Worm (Caenorhabditis elegans): ENCODE data around the gene R13H9.6.
"Not testable (repeated sequence)": the region's sequence is repeated elsewhere in the genome, so short reads cannot be mapped to it uniquely, and the experiment has no call there.

Gene R13H9.6

DNA sequence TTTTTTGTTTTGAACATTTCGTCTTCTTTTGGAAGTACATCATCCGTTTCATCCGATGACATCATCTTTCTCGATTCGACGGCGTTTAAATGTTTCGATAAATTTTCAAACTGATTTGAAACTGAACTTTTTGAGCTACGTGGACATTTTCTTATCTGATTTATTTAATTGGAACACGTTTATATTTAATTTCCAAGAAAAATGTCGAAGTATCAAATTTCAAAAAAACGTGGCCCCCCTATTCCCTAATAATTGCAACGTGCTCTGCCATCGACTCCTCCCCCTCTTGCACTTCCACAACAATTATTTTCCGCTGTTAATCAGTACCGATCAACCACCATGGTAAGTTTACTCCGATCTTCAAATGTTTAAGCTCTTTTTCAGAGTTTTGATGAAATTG is at the start of gene R13H9.6, which contains the start of gene rmd-6:
R13H9.6 (minus strand) TSS at position 101 of the 400 bp plus-strand sequence.
rmd-6 (plus strand) TSS at position 305 of the 400 bp plus-strand sequence.
- TF ChIP-seq unc-62 (GFP tag; optimal IDR thresholded peaks at IDR 0.05) = not testable (repeated sequence)

DNA sequence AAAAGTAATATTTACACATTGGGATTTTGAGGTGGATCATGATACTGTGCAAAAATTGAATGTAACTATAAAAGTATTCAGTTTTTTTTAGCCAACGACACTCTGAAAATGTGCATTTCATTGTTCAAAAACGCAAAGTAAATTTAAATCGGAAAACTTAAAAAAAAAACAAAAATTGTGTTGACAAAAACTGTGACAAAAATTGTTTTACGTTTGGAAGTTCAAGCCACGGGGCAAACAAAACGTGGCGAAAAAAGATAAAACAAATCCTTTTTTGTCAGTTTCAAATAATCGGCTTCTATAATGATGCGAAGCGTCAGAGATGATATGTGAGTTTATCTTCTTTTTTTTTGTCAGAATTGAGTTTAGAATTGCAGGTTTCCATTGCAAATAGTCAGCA is 43.1 kb upstream of the R13H9.6 start, which contains the start of gene AC7.3:
AC7.3 (plus strand) TSS at position 301 of the 400 bp plus-strand sequence.
- no peak for TF ChIP-seq unc-62 (GFP tag; optimal IDR thresholded peaks at IDR 0.05)

DNA sequence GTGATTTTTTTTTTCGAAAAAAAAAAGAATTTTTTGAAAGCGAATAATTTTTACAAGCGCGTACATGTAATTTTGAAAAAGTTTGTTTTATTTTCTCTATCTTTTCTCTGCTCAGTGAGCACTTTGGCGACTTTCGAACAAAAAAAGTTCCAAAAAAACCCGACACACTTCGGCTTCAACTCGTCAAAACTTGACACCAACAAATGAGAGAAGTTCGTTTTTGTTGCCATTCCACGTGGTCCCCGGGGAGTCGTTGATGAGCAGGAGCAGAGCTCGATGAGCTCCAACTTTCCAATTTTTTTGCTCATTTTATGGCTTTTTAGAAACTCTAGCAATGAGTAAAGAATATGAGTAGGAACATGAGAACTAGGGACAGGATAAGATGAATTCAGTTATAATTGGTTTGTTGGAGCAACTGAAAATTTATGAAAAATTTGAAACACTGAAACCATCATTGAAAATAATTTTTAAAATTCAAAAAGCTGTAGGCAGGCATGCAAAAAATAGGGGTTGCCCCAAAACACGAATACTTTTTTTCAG is 42.0 kb upstream of the R13H9.6 start:
- no peak for TF ChIP-seq unc-62 (GFP tag; optimal IDR thresholded peaks at IDR 0.05)

DNA sequence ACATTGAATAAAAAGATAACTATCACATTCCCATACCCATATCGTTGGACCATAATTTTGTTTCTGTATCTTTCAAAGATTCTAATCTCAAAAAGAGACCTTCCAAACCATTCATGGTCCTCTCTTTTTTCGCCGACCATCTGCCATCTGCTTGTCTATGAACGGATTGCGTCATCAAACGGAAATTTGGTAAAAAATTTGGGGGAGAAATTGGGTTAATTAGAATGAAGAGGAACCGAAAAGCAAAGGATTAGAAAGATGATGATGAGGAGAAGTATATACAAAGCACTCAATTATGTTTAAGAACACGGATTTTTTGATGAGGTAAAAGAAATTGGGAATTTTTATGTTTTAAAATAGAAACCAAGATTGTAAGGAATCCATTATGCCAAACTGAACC is 41.5 kb upstream of the R13H9.6 start:
- TF ChIP-seq unc-62 (GFP tag; optimal IDR thresholded peaks at IDR 0.05) = no peak

DNA sequence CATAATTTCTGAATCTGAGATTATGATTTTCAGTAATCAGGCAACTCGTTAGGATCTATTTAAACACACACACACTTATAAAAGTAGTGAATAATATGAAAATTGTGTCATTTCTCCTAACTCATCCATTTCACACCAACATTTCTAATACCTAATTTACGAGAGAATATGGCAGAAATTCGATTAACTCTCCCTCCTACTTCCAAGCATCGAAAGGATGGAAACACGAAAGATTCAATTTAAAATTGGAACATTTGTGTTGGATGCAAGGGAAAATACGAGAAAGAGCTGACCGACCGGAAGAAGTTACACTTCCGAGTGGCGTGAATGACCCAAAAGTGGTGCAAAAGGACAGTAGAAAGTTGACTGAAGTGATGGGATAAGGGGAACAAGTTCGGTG is 40.5 kb upstream of the R13H9.6 start:
- TF ChIP-seq unc-62 (GFP tag; optimal IDR thresholded peaks at IDR 0.05) = no peak

DNA sequence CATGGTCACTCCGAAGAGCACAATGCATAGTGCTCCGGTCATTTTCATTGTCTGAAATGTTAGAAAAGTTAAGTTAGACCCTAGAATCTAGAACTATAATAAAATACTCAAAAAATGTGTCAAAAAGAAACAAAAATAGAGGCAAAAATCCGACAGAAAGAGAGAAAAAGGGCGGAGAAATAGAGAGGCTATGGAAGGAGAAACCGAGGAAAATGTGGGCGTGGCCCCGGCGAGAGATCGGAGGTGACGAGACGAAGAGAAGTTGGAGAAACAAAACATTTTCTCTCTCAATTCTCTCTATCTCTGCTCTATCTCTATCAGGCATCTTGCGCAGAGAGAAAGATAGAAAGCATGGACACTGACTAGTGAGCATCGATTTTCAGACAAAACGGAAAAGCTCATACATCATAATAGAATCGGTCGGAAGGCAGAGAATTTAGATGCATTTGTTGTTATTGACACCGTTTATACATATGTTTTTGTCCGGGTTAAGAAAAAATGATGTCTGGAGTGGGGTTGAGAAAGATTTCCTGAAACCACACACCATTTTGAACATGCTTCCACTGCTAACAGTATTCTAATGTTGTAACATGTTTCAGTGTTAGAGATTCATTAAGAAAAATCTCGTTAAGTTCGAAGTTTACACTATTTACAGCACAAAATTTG is 34.9 kb upstream of the R13H9.6 start, which contains the start of gene C02B10.3:
C02B10.3 (minus strand) TSS at position 51 of the 666 bp plus-strand sequence.
- TF ChIP-seq unc-62 (GFP tag; optimal IDR thresholded peaks at IDR 0.05) = no peak

DNA sequence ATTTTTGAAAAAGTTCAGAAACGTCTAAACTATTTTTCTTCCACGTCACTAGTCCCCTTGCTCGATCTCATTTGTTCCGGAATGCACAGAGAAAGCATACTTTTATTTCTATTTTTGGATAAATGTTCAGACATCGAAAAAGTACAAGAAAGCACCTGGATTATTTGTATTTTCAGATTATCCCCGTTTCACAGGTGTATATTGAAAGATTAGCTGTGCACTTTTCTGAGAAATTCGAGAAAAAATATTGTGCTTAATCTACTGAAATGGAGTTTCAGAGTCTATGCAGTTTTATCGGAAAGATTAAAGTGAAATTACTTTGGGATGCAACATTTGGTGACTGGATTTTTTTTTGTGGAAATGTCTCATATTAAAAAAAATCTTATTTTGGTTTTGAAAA is 33.5 kb upstream of the R13H9.6 start:
- TF ChIP-seq unc-62 (GFP tag; optimal IDR thresholded peaks at IDR 0.05) = no peak

DNA sequence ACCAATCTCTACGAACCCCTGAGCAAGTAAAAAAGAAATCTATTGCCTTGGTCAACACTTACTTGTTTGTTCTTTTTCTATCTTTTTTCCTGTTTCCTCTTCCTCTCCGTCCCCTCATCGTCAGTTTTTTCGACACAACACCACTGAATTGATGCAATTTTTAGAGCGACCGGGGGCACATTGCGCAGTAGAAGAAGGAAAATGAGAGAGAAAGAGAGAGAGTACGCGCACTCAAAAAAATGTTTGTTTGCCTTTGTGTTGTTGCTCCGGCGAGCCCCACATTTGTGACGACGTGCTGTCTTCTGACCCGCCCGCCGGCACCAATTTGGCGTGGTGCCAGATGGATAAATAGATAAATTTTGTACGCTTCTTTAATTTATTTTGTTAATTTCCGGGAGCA is 31.7 kb upstream of the R13H9.6 start:
- no peak for TF ChIP-seq unc-62 (GFP tag; optimal IDR thresholded peaks at IDR 0.05)

DNA sequence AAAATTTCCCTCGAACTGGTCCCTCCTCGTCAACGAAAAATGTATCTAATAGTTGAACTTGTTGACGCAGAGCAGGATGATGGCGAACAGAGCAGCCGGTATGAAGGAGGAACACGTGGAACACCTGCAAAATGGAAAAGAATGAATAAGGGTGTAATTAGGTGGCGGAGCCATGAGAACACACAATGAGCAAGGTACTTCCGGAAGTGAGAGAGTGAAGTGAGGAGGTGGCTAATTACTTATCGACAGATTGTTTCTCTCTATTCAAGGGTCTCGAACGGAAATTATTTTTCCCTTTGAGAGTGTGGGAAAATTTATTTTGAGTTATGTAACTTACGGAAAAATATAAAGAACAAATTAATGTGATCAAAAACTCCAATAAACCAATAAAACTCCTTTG is 25.0 kb upstream of the R13H9.6 start:
- no peak for TF ChIP-seq unc-62 (GFP tag; optimal IDR thresholded peaks at IDR 0.05)

DNA sequence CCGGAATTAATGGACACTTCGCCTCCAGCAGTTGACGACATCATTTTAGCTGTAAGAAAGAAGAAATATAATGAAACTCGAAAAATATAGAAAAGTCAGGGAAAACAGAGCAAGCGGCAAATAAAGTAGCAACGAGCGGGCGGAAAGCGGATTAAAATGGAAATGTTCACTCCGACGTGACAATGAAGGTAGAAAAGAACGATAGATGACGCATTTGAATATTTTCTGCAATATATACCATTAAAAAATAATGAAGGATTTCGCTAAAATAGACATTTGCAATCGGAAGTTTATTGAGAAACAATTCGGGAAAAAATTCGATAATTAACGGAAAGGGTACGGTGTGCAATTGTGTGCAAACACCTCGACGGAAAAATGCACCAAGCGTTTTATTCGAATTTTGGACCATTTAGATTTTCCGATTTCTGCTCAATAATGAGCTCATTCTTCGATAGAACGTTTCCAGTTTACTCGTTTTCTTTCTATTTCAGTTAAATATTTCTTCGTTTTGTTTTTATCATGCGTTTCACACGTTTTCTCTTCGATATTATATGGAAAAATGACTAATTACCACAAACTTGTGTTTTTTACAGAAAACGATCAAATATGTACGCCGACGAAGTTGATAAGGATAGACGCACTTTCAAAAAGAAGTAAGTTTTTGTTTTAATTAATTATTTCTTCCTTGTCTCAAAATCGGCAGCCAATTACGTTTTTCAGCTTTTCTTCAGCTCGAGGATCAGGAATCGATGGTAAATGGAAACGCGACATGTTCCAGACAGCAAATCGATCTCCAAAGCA is 22.8 kb upstream of the R13H9.6 start, which contains the start of the genes snpn-1 and C02B10.4:
snpn-1 (minus strand) TSS at position 51 of the 801 bp plus-strand sequence.
C02B10.4 (plus strand) TSS at position 594 of the 801 bp plus-strand sequence.
- TF ChIP-seq unc-62 (GFP tag; optimal IDR thresholded peaks at IDR 0.05) = no peak

DNA sequence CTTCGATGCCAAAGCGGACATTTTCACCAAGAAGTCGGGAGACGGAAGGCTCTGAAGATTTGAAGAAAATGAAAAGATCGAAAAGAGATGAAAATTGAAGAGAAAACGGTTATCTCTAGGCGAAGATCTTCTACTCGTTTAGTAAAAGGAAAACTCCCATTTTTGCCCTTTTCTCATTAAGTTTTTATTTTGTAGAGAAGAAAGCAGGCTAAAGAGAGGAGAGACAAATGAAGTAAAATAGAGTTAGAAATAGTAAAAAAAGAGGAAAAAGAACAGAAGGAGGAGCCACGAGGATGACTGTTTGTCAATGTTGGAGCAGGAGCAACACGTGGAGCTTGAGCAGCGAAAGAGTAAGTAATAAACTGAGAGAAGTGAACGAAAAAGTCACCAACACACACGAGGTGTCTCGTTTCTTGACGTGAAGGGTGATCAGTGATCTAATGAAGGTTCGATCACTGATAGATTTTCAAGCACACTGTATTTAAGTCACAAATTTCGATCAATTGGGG is 20.4 kb upstream of the R13H9.6 start, which contains the start of gene ivd-1:
ivd-1 (minus strand) TSS at position 51 of the 509 bp plus-strand sequence.
- TF ChIP-seq unc-62 (GFP tag; optimal IDR thresholded peaks at IDR 0.05) = no peak

DNA sequence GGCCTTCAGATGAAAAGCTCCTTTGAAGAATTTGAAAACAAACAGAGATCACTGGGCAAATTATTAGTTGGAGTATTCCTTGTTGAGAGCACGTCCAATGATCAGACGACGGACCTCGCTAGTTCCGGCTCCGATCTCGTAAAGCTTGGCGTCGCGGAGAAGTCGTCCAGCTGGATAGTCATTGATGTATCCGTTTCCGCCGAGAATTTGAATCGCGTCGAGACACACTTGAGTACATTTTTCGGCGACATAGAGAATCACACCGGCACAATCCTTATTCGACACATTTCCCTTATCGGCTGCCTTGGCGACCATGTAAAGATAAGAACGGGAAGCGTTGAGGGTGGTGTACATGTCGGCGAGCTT is 18.5 kb upstream of the R13H9.6 start:
- no peak for TF ChIP-seq unc-62 (GFP tag; optimal IDR thresholded peaks at IDR 0.05)

DNA sequence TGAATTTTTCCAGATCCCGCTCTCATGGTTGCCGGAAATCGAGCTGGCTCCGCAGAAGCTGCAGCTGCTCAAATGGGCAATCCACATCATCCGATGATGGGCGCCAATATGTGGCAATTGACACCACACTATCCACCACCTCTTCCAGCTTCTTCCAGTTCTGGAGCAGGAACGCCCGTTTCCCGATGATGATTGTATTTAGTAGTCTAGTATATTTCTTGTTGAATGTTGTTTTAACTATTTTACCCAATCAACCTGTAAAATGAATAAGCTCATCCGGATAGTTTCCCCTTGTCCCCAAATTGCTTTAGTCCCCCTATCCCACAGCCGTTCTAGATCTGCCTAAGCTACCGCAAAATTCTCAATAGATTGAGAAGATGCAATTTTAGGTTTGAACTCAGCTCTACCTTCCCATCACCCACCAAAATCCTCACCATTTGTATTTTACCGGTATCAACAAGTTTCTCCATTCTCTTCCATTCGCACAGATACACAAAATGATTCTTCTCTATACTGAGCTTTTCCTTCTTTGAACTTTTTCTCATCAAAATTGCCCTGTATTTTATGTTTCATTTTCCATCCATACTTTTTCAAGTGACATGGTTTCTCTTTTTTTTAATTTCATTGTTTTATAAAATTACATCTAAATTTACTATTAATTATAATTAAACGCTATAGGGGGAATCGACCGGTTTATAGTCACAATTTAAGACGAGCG is 18.0 kb upstream of the R13H9.6 start:
- no peak for TF ChIP-seq unc-62 (GFP tag; optimal IDR thresholded peaks at IDR 0.05)

DNA sequence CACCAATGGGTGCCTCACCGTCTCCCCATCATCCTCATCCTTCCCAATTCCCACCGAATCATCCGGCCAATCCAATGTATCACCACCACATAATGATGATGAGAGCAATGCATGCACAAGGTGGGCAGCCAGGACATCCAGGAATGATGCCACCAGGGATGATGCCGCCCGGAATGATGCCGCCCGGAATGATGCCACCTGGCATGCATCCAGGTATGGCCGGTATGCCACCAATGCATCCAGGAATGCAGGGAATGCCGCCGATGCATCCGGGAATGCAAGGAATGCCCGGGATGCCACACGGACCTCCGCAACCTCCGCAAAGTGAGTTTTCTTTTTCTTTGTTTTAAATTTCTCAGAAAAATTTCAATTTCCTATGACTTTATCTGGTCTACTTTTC is 17.3 kb upstream of the R13H9.6 start:
- TF ChIP-seq unc-62 (GFP tag; optimal IDR thresholded peaks at IDR 0.05) = no peak

DNA sequence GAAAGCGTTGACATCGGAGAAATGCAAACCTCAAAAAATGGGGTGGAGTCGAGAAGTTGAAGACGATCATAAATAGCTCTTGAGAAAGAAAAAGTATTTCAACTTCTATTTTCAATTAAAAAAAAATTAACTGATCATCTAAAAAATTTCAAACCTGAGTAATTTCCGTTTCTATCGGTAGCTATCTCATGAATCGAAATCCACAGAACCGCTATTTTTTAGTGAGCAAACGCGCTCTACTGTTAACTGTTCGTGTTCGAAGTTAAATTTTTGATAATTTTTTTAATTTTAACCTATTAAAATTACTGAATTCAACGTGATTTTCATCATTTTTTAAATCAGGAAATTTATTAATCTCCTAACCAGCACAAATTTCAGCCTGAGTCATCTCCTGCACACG is 15.4 kb upstream of the R13H9.6 start:
- TF ChIP-seq unc-62 (GFP tag; optimal IDR thresholded peaks at IDR 0.05) = no peak

Measured in whole organism, dauer.